Fruit fly (Drosophila melanogaster) whole organism, embryonic: ENCODE results near the gene nSMase.
A peak's percentile ranks its signal among the peaks of the same experiment; 100 is the strongest.

Experiments
- Ada2b ChIP-seq: fragments of 200-800 bp; sonication (Bioruptor generic); IDR thresholded peaks from 2 replicates; pipeline ENCODE4 v1.3.6; 2022; ENCODE audit warnings: missing biosample characterization, missing genetic modification characterization
- Adf1 ChIP-seq: fragments of 200-800 bp; sonication (Bioruptor generic); IDR thresholded peaks from 2 replicates; pipeline ENCODE4 v1.3.6; 2022; ENCODE audit warnings: missing biosample characterization, missing genetic modification characterization
- Antp ChIP-seq: fragments of 200-800 bp; sonication (Bioruptor generic); optimal IDR thresholded peaks from 3 replicates; lab custom pipeline; 2016; ENCODE audit warnings: missing biosample characterization, missing genetic modification characterization
- Awh ChIP-seq: fragments of 200-800 bp; sonication (Bioruptor generic); IDR thresholded peaks from 2 replicates; pipeline ENCODE4, ENCODE4 v1.3.6; 2022; ENCODE audit warnings: missing biosample characterization, missing genetic modification characterization
- C15 ChIP-seq: fragments of 200-800 bp; sonication (Bioruptor generic); IDR thresholded peaks from 3 replicates; pipeline ENCODE4 v1.3.6; 2022; ENCODE audit warnings: missing biosample characterization, missing genetic modification characterization
- CG10543 ChIP-seq: fragments of 200-800 bp; sonication (Bioruptor generic); optimal IDR thresholded peaks from 3 replicates; lab custom pipeline; 2017; ENCODE audit warnings: missing biosample characterization, mild to moderate bottlenecking, missing genetic modification characterization, moderate library complexity
- CG11560 ChIP-seq: fragments of 200-800 bp; sonication (Bioruptor generic); IDR thresholded peaks from 3 replicates; pipeline ENCODE4 v1.3.6; 2022; ENCODE audit warnings: missing biosample characterization, missing genetic modification characterization
- CG12299 ChIP-seq: fragments of 200-800 bp; sonication (Bioruptor generic); optimal IDR thresholded peaks from 2 replicates; lab custom pipeline; 2018; ENCODE audit warnings: missing biosample characterization, mild to moderate bottlenecking, missing genetic modification characterization
- CG15011 ChIP-seq: fragments of 200-800 bp; sonication (Bioruptor generic); optimal IDR thresholded peaks from 3 replicates; lab custom pipeline; 2018; ENCODE audit warnings: missing biosample characterization, mild to moderate bottlenecking, missing genetic modification characterization
- CG15269 ChIP-seq: fragments of 200-800 bp; sonication (Bioruptor generic); optimal IDR thresholded peaks from 2 replicates; lab custom pipeline; 2018; ENCODE audit warnings: missing biosample characterization, mild to moderate bottlenecking, missing genetic modification characterization, moderate library complexity
- CG17361 ChIP-seq: fragments of 200-800 bp; sonication (Bioruptor generic); IDR thresholded peaks from 3 replicates; pipeline ENCODE4 v1.3.6; 2022; ENCODE audit warnings: missing biosample characterization, missing genetic modification characterization
- CG1832 ChIP-seq: fragments of 200-800 bp; sonication (Bioruptor generic); optimal IDR thresholded peaks from 2 replicates; lab custom pipeline; 2017; ENCODE audit warnings: missing biosample characterization, mild to moderate bottlenecking, missing genetic modification characterization, inconsistent platforms
- CG31365 ChIP-seq: fragments of 200-800 bp; sonication (Bioruptor generic); optimal IDR thresholded peaks from 2 replicates; lab custom pipeline; 2018; ENCODE audit warnings: missing biosample characterization, mild to moderate bottlenecking, missing genetic modification characterization
- CG3847 ChIP-seq: fragments of 200-800 bp; sonication (Bioruptor generic); IDR thresholded peaks from 2 replicates; pipeline ENCODE4 v1.3.6; 2022; ENCODE audit warnings: missing biosample characterization, missing genetic modification characterization
- CG4707 ChIP-seq: fragments of 200-800 bp; sonication (Bioruptor generic); optimal IDR thresholded peaks from 2 replicates; lab custom pipeline; 2018; ENCODE audit warnings: missing biosample characterization, mild to moderate bottlenecking, missing genetic modification characterization, moderate library complexity
- CG4820 ChIP-seq: fragments of 200-800 bp; sonication (Bioruptor generic); optimal IDR thresholded peaks from 3 replicates; lab custom pipeline; 2016; ENCODE audit warnings: missing biosample characterization, missing genetic modification characterization
- CG8281 ChIP-seq: fragments of 200-800 bp; sonication (Bioruptor generic); optimal IDR thresholded peaks from 2 replicates; lab custom pipeline; 2018; ENCODE audit warnings: missing biosample characterization, mild to moderate bottlenecking, missing genetic modification characterization, moderate library complexity
- CG9932 ChIP-seq: fragments of 200-800 bp; sonication (Bioruptor generic); IDR thresholded peaks from 2 replicates; pipeline ENCODE4 v1.3.6; 2022; ENCODE audit warnings: missing biosample characterization, missing genetic modification characterization
- CkIIα-i1 ChIP-seq: fragments of 200-800 bp; sonication (Bioruptor generic); IDR thresholded peaks from 2 replicates; pipeline ENCODE4 v1.3.6; 2022; ENCODE audit warnings: missing biosample characterization, missing genetic modification characterization
- CrebB ChIP-seq: fragments of 200-800 bp; sonication (Bioruptor generic); optimal IDR thresholded peaks from 3 replicates; lab custom pipeline; 2018; ENCODE audit warnings: missing biosample characterization, mild to moderate bottlenecking, missing genetic modification characterization
- Deaf1 ChIP-seq: fragments of 200-800 bp; optimal IDR thresholded peaks from 3 replicates; lab custom pipeline; 2019; ENCODE audit warnings: missing biosample characterization, mild to moderate bottlenecking, missing genetic modification characterization, moderate library complexity
- Drgx ChIP-seq: fragments of 200-800 bp; sonication (Bioruptor generic); IDR thresholded peaks from 2 replicates; pipeline ENCODE4 v1.3.6; 2022; ENCODE audit warnings: missing biosample characterization, missing genetic modification characterization
- E2f1 ChIP-seq: fragments of 200-800 bp; sonication (Bioruptor generic); IDR thresholded peaks from 2 replicates; pipeline ENCODE4 v1.3.6; 2022; ENCODE audit warnings: missing biosample characterization, missing genetic modification characterization
- Eip74EF ChIP-seq, 2 experiments: fragments of 200-800 bp in 1 of 2; fragments of >200 bp in 1 of 2; sonication (Bioruptor generic) in 1 of 2; optimal IDR thresholded peaks; 2 replicates each; lab custom pipeline; 2017 to 2019; ENCODE audit warnings: missing biosample characterization in 2 of 2, missing genetic modification characterization in 2 of 2, mild to moderate bottlenecking in 1 of 2, moderate library complexity in 1 of 2
- Ets65A ChIP-seq: fragments of 200-800 bp; sonication (Bioruptor generic); peaks from one replicate; lab custom pipeline; 2016; ENCODE audit warnings: missing biosample characterization, missing genetic modification characterization
- Ets97D ChIP-seq: fragments of 200-800 bp; sonication (Bioruptor generic); optimal IDR thresholded peaks from 3 replicates; lab custom pipeline; 2016; ENCODE audit warnings: missing biosample characterization, missing genetic modification characterization
- Fer1 ChIP-seq: fragments of 200-800 bp; sonication (Bioruptor generic); optimal IDR thresholded peaks from 2 replicates; lab custom pipeline; 2017; ENCODE audit warnings: missing biosample characterization, mild to moderate bottlenecking, missing genetic modification characterization
- Fer3 ChIP-seq: fragments of 200-800 bp; sonication (Bioruptor generic); optimal IDR thresholded peaks from 2 replicates; lab custom pipeline; 2018; ENCODE audit warnings: missing biosample characterization, mild to moderate bottlenecking, missing genetic modification characterization, moderate library complexity
- H2.0 ChIP-seq: fragments of 200-800 bp; sonication (Bioruptor generic); IDR thresholded peaks from 2 replicates; pipeline ENCODE4 v1.3.6; 2022; ENCODE audit warnings: missing biosample characterization, missing genetic modification characterization
- Hr51 ChIP-seq, 2 experiments: fragments of 200-800 bp; sonication (Bioruptor generic); optimal IDR thresholded peaks; 2 replicates in 1 of 2; 3 replicates in 1 of 2; lab custom pipeline; 2016 to 2018; ENCODE audit warnings: missing biosample characterization in 2 of 2, missing genetic modification characterization in 2 of 2, mild to moderate bottlenecking in 1 of 2, moderate library complexity in 1 of 2
- Sox102F ChIP-seq: fragments of 200-800 bp; sonication (Bioruptor generic); optimal IDR thresholded peaks from 2 replicates; lab custom pipeline; 2018; ENCODE audit warnings: missing biosample characterization, mild to moderate bottlenecking, missing genetic modification characterization, moderate library complexity
- Sry-β ChIP-seq: fragments of 200-800 bp; sonication (Bioruptor generic); optimal IDR thresholded peaks from 2 replicates; lab custom pipeline; 2018; ENCODE audit warnings: missing biosample characterization, mild to moderate bottlenecking, missing genetic modification characterization, moderate library complexity
- abd-A ChIP-seq: fragments of 200-800 bp; sonication (Bioruptor generic); optimal IDR thresholded peaks from 3 replicates; lab custom pipeline; 2019; ENCODE audit warnings: missing biosample characterization, mild to moderate bottlenecking, missing genetic modification characterization, moderate library complexity
- amos ChIP-seq: fragments of 200-800 bp; sonication (Bioruptor generic); IDR thresholded peaks from 2 replicates; pipeline ENCODE4 v1.3.6; 2022; ENCODE audit warnings: missing biosample characterization, missing genetic modification characterization; ENCODE audit not compliant: partially characterized antibody
- chinmo ChIP-seq: fragments of 200-800 bp; sonication (Bioruptor generic); IDR thresholded peaks from 4 replicates; pipeline ENCODE4 v1.3.6; 2022; ENCODE audit warnings: missing biosample characterization, missing genetic modification characterization; ENCODE audit not compliant: partially characterized antibody
- cwo ChIP-seq: fragments of 200-800 bp; sonication (Bioruptor generic); optimal IDR thresholded peaks from 3 replicates; lab custom pipeline; 2017; ENCODE audit warnings: missing biosample characterization, missing genetic modification characterization, mild to moderate bottlenecking, moderate library complexity, missing genetic modification reagents
- grn ChIP-seq: fragments of 200-800 bp; sonication (Bioruptor generic); optimal IDR thresholded peaks from 3 replicates; lab custom pipeline; 2017; ENCODE audit warnings: missing biosample characterization, missing genetic modification characterization
- hth ChIP-seq: fragments of >200 bp; optimal IDR thresholded peaks from 2 replicates; lab custom pipeline; 2017; ENCODE audit warnings: inconsistent platforms
- kni ChIP-seq: fragments of 200-800 bp; sonication (Bioruptor generic); optimal IDR thresholded peaks from 3 replicates; lab custom pipeline; 2017; ENCODE audit warnings: mild to moderate bottlenecking, missing biosample characterization, missing genetic modification reagents, missing genetic modification characterization
- nerfin-1 ChIP-seq: fragments of 200-800 bp; sonication (Bioruptor generic); optimal IDR thresholded peaks from 3 replicates; lab custom pipeline; 2019; ENCODE audit warnings: missing biosample characterization, mild to moderate bottlenecking, missing genetic modification characterization, moderate library complexity
- oc ChIP-seq: fragments of 200-800 bp; sonication (Bioruptor generic); optimal IDR thresholded peaks from 2 replicates; lab custom pipeline; 2018; ENCODE audit warnings: missing biosample characterization, mild to moderate bottlenecking, missing genetic modification characterization, moderate library complexity
- prd ChIP-seq, 3 experiments: fragments of >200 bp in 2 of 3; fragments of 200-800 bp in 1 of 3; sonication (Bioruptor generic) in 1 of 3; optimal IDR thresholded peaks in 2 of 3; IDR thresholded peaks in 1 of 3; 2 replicates in 2 of 3; 3 replicates in 1 of 3; pipeline versions ENCODE4 v1.3.6 to Lab custom; 2017 to 2022; ENCODE audit warnings: missing biosample characterization in 1 of 3, missing genetic modification characterization in 1 of 3
- ro ChIP-seq: fragments of 200-800 bp; sonication (Bioruptor generic); IDR thresholded peaks from 2 replicates; pipeline ENCODE4 v1.3.6; 2022; ENCODE audit warnings: missing biosample characterization, missing genetic modification characterization
- schlank ChIP-seq: fragments of 200-800 bp; sonication (Bioruptor generic); optimal IDR thresholded peaks from 2 replicates; lab custom pipeline; 2018; ENCODE audit warnings: missing biosample characterization, mild to moderate bottlenecking, missing genetic modification characterization
- sd ChIP-seq: fragments of 200-800 bp; sonication (Bioruptor generic); optimal IDR thresholded peaks from 3 replicates; lab custom pipeline; 2018; ENCODE audit warnings: missing biosample characterization, mild to moderate bottlenecking, missing genetic modification characterization, moderate library complexity
- vvl ChIP-seq: fragments of 200-800 bp; sonication (Bioruptor generic); IDR thresholded peaks from 2 replicates; pipeline ENCODE4 v1.3.6; 2022; ENCODE audit warnings: missing biosample characterization, missing genetic modification characterization

nSMase gene

dm6 chr3L:3259703-3260102 is 40.7 kb downstream of the nSMase start (continued):
- peak; percentile 92 for TF ChIP-seq Drgx (GFP tag; lab: Robert Waterston, UW)
- no peak for TF ChIP-seq Adf1 (GFP tag; lab: Robert Waterston, UW)
- no peak for TF ChIP-seq ro (GFP tag; lab: Robert Waterston, UW)
- TF ChIP-seq Ada2b (GFP tag; lab: Robert Waterston, UW): peak; percentile 42; the same call in 1 of the 2 replicates
- TF ChIP-seq schlank (tag; lab: Kevin White, UChicago): no peak
- no peak for TF ChIP-seq Fer3
- no peak for TF ChIP-seq CkIIα-i1 (GFP tag; lab: Robert Waterston, UW)
- TF ChIP-seq CG11560 (tag; lab: Robert Waterston, UW): no peak
- no peak for TF ChIP-seq Ets65A (GFP tag; lab: Kevin White, UChicago)
- no peak for TF ChIP-seq prd (optimal IDR thresholded peaks at IDR 0.05; lab: Kevin White, UChicago)
- peak; percentile 50; the same call in 2 of the 3 replicates for TF ChIP-seq prd (GFP tag; IDR thresholded peaks at IDR 0.05; lab: Robert Waterston, UW)
- TF ChIP-seq C15 (GFP tag; lab: Robert Waterston, UW): no peak
- TF ChIP-seq sd (tag; lab: Kevin White, UChicago): no peak
- TF ChIP-seq CG3847 (GFP tag; lab: Robert Waterston, UW): no peak
- no peak for TF ChIP-seq amos (GFP tag; lab: Robert Waterston, UW)
- no peak for TF ChIP-seq nerfin-1 (tag; lab: Kevin White, UChicago)
- no peak for TF ChIP-seq Ets97D (GFP tag; lab: Kevin White, UChicago)
- TF ChIP-seq CG9932 (GFP tag; lab: Robert Waterston, UW): no peak
- TF ChIP-seq hth (lab: Kevin White, UChicago): no peak
- no peak for TF ChIP-seq CG31365 (tag; lab: Kevin White, UChicago)
- TF ChIP-seq CG12299: no peak
- TF ChIP-seq Hr51 (GFP tag; optimal IDR thresholded peaks at IDR 0.05; lab: Kevin White, UChicago): no peak

DNA sequence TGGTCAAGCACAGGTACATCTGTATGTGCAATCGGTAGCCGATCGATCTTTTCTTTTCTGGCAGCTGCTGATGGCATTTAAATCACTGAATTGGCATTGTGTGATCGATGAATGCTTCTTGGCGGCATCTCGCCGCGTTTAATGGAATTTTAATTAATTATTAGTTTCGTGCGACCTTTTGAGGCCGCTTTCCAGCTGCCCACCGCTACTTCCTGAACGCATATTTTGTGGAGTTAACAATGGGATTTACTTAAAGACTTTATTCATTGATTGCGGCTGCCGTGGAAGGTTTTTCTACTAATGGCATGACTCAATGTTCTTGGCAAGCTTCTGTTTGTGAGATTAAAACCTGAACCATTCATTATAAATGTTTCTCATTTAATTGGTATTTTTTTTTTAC is 42.7 kb downstream of the nSMase start:
- TF ChIP-seq Sox102F (no peak), Eip74EF (GFP tag; optimal IDR thresholded peaks at IDR 0.05; lab: Kevin White, UChicago) (peak in 1 of 2 experiments; percentile 66), oc (tag; lab: Kevin White, UChicago) (peak; percentile 1), CG15269 (no peak), vvl (GFP tag; lab: Robert Waterston, UW) (0 out of 2 replicates have a peak, but pooled peaks have one; percentile 26), CG17361 (GFP tag; lab: Robert Waterston, UW) (no peak), abd-A (tag; lab: Kevin White, UChicago) (peak; percentile 3), sd (tag; lab: Kevin White, UChicago) (peak; percentile 46), chinmo (GFP tag; lab: Robert Waterston, UW) (0 out of 4 replicates have a peak, but pooled peaks have one; percentile 54)

dm6 chr3L:3266306-3266705 is 47.4 kb downstream of the nSMase start:
- peak; percentile 26 for TF ChIP-seq cwo (GFP tag; lab: Kevin White, UChicago)
- TF ChIP-seq Sry-β (GFP tag; lab: Kevin White, UChicago): peak; percentile 42
- peak; percentile 72 for TF ChIP-seq kni (GFP tag; lab: Kevin White, UChicago)
- peak; percentile 44 for TF ChIP-seq grn (GFP tag; lab: Kevin White, UChicago)
- no peak for TF ChIP-seq CG4707 (GFP tag; lab: Kevin White, UChicago)
- no peak for TF ChIP-seq CG8281 (tag; lab: Kevin White, UChicago)
- no peak for TF ChIP-seq CrebB (tag; lab: Kevin White, UChicago)
- no peak for TF ChIP-seq H2.0
- TF ChIP-seq chinmo (GFP tag; lab: Robert Waterston, UW): 0 out of 4 replicates have a peak, but pooled peaks have one; percentile 32
- TF ChIP-seq Fer1 (GFP tag; lab: Kevin White, UChicago): no peak
- TF ChIP-seq CG15269: peak; percentile 6
- TF ChIP-seq E2f1 (GFP tag; lab: Robert Waterston, UW): no peak
- peak; percentile 50 for TF ChIP-seq abd-A (tag; lab: Kevin White, UChicago)
- no peak for TF ChIP-seq Antp (GFP tag; lab: Kevin White, UChicago)
- TF ChIP-seq CG10543: peak; percentile 9
- TF ChIP-seq Awh (GFP tag; lab: Robert Waterston, UW): 0 out of 2 replicates have a peak, but pooled peaks have one; percentile 55
- peak; percentile 21 for TF ChIP-seq Deaf1 (tag; lab: Kevin White, UChicago)
- peak; percentile 57 for TF ChIP-seq CG1832 (GFP tag; lab: Kevin White, UChicago)
- no peak for TF ChIP-seq CkIIα-i1 (GFP tag; lab: Robert Waterston, UW)
- TF ChIP-seq CG15011: no peak
- TF ChIP-seq CG4820 (GFP tag; lab: Kevin White, UChicago): no peak
